Fruit fly (Drosophila melanogaster): ENCODE results near the gene CG11843.

dm6 chr3R:29069208-29070072, 15.3 kb downstream of the CG11843 start:
- TF ChIP-seq CG9705 (GFP tag; optimal IDR thresholded peaks at IDR 0.05) (no peak), br (GFP tag; optimal IDR thresholded peaks at IDR 0.05) (no peak), h (GFP tag; optimal IDR thresholded peaks at IDR 0.05) (no peak), fru (GFP tag; optimal IDR thresholded peaks at IDR 0.05) (peak; percentile 2), N (GFP tag; optimal IDR thresholded peaks at IDR 0.05) (no peak), pan (optimal IDR thresholded peaks at IDR 0.05) (no peak), foxo (GFP tag; optimal IDR thresholded peaks at IDR 0.05) (no peak)

All from whole organism, wandering third instar larva.